Worm (Caenorhabditis elegans): Measurements from ENCODE around the gene R07A4.3.

DNA sequence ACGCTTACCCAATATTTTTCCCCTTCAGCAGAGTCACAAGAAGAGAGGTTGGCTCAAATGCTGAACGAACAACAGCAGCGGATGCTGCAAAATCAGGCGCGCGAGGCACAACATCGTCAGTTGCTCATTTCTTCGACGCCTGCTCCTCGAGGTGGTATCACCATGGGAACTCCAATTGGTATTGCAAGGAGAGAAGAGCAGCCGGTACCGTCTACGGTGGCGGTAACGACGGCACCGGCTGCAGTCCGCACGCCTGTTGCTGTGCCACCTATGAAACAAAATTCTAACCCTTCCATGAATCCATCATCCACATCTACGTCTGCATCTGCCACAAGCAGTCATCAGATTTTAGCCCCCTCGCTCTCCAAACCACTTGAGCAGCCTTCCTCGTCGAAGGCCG is 21.4 kb downstream of the R07A4.3 start:
- no peak for TF ChIP-seq mdl-1 (tag; optimal IDR thresholded peaks at IDR 0.05)
- TF ChIP-seq mbf-1 (tag; optimal IDR thresholded peaks at IDR 0.05): no peak
- no peak for TF ChIP-seq nhr-12 (tag; optimal IDR thresholded peaks at IDR 0.05)
- no peak for TF ChIP-seq peb-1 (tag; optimal IDR thresholded peaks at IDR 0.05)
- TF ChIP-seq skn-1 (tag; optimal IDR thresholded peaks at IDR 0.05): no peak
- TF ChIP-seq ztf-1 (GFP tag; conservative IDR thresholded peaks at IDR 0.05): no peak
- TF ChIP-seq snpc-4 (tag; optimal IDR thresholded peaks at IDR 0.05): no peak
- TF ChIP-seq nhr-77 (tag; optimal IDR thresholded peaks at IDR 0.05): no peak

Data from whole organism, L2 larva.